Fruit fly (Drosophila melanogaster): Measurements from ENCODE around the gene S-Lap2.

Gene S-Lap2

DNA sequence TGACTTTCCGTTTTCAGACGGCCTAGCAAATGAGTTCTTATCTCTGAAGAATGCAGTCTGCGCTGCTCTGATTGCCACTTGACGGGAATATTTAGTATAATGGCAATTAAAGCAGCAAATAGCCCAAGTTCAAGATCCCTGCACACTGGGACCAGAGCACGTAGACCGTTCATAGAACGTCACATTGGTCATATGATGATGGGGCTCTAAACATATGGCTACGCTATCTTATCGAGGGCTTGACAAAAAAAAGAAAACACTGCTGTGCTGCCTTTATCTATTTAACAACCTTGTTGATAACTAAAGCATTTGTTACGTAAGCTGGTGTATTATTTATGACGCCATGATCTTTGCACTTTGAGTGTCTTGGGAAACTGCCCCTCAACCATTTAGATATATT is 38.9 kb upstream of the S-Lap2 start (continued):
- TF ChIP-seq lab (GFP tag; optimal IDR thresholded peaks at IDR 0.05) (no peak), GATAe (GFP tag; conservative IDR thresholded peaks at IDR 0.05) (peak; percentile 84), MBD-R2 (GFP tag; IDR thresholded peaks at IDR 0.05) (no peak)

DNA sequence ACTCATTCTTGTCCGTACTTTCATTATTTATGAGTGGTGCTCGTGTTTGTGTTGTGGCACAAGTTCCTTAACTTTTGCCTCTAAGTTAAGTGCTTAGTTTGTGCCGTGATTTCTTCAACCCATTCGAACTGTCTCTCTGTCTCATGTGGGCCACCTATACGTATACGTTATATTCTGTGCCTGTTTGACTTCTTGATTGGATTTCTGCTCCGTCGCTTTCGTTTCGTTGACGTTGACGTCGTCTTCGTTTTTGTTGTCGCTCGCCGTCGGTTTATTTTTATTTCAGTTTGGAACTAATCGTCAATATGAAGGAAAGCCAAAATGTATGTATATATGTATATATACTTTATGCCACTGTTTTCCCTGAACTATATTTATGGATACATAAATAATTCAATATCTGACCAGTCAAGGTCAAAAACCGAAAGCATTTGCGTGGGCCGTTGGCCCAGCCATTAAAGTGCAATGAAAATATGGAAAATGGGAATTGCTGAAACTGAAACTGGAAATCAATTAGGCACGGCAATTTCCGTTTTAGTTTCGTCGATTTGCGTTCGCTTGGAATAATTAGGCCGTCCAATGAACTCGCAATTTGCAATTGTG is 37.5 kb upstream of the S-Lap2 start:
- TF ChIP-seq Lpt (GFP tag; optimal IDR thresholded peaks at IDR 0.05) (no peak), CG11504 (tag; optimal IDR thresholded peaks at IDR 0.05) (peak; percentile 48), zfh1 (GFP tag; IDR thresholded peaks at IDR 0.05) (no peak), CG14710 (tag; optimal IDR thresholded peaks at IDR 0.05) (no peak), wdn (GFP tag; IDR thresholded peaks at IDR 0.05) (no peak), grn (GFP tag; optimal IDR thresholded peaks at IDR 0.05) (no peak), CG6765 (GFP tag; optimal IDR thresholded peaks at IDR 0.05) (no peak), Rx (GFP tag; IDR thresholded peaks at IDR 0.05) (no peak), CG7372 (GFP tag; IDR thresholded peaks at IDR 0.05) (peak; percentile 54; the same call in 1 of the 2 replicates), Dbx (GFP tag; IDR thresholded peaks at IDR 0.05) (no peak), sob (GFP tag; IDR thresholded peaks at IDR 0.05) (no peak), Med (GFP tag) (peak; percentile 39), CG9609 (GFP tag; optimal IDR thresholded peaks at IDR 0.05) (no peak), Dad (GFP tag; optimal IDR thresholded peaks at IDR 0.05) (no peak), gro (GFP tag; optimal IDR thresholded peaks at IDR 0.05) (no peak), CG12391 (tag; optimal IDR thresholded peaks at IDR 0.05) (no peak), zfh2 (GFP tag; optimal IDR thresholded peaks at IDR 0.05) (no peak), Fer1 (GFP tag; optimal IDR thresholded peaks at IDR 0.05) (no peak), fu2 (GFP tag; optimal IDR thresholded peaks at IDR 0.05) (no peak), Bdp1 (GFP tag; optimal IDR thresholded peaks at IDR 0.05) (no peak), CG12299 (tag; optimal IDR thresholded peaks at IDR 0.05) (no peak), CG18619 (GFP tag; optimal IDR thresholded peaks at IDR 0.05) (no peak), twi (tag; optimal IDR thresholded peaks at IDR 0.05) (no peak), bsh (GFP tag; optimal IDR thresholded peaks at IDR 0.05) (no peak), CG18476 (GFP tag; optimal IDR thresholded peaks at IDR 0.05) (no peak), gt (GFP tag; IDR thresholded peaks at IDR 0.05) (no peak), CG15479 (GFP tag; optimal IDR thresholded peaks at IDR 0.05) (no peak), CG32767 (GFP tag; IDR thresholded peaks at IDR 0.05) (no peak), ham (GFP tag; IDR thresholded peaks at IDR 0.05) (no peak), salm (tag; optimal IDR thresholded peaks at IDR 0.05) (no peak), CG9797 (GFP tag; optimal IDR thresholded peaks at IDR 0.05) (no peak), CG17829 (tag; optimal IDR thresholded peaks at IDR 0.05) (no peak), sr (GFP tag; IDR thresholded peaks at IDR 0.05) (peak; percentile 88; the same call in 2 of the 3 replicates), chinmo (GFP tag; IDR thresholded peaks at IDR 0.05; ENCODE audit: partially characterized antibody) (0 out of 4 replicates have a peak, but pooled peaks have one; percentile 59), NC2α (GFP tag; optimal IDR thresholded peaks at IDR 0.05) (no peak), CG18262 (tag; optimal IDR thresholded peaks at IDR 0.05) (no peak), hkb (optimal IDR thresholded peaks at IDR 0.05) (no peak), hkb (GFP tag; IDR thresholded peaks at IDR 0.05) (0 out of 2 replicates have a peak, but pooled peaks have one; percentile 27), trem (tag; optimal IDR thresholded peaks at IDR 0.05) (no peak), Sin3A (optimal IDR thresholded peaks at IDR 0.05) (no peak), CG10543 (GFP tag; optimal IDR thresholded peaks at IDR 0.05) (peak; percentile 23), CG7987 (GFP tag; optimal IDR thresholded peaks at IDR 0.05) (no peak), CG2202 (tag; optimal IDR thresholded peaks at IDR 0.05) (no peak), HLHmδ (GFP tag; optimal IDR thresholded peaks at IDR 0.05) (no peak), Aef1 (GFP tag; IDR thresholded peaks at IDR 0.05) (no peak), Adf1 (GFP tag; IDR thresholded peaks at IDR 0.05) (peak; percentile 12; the same call in 1 of the 2 replicates), Deaf1 (tag; optimal IDR thresholded peaks at IDR 0.05) (peak; percentile 76)
